Fruit fly (Drosophila melanogaster): Measurements from ENCODE around the gene Culd.

Culd gene

dm6 chr3L:8347346-8347745 lies 8.8 kb downstream of the Culd start (continued):
- no peak for TF ChIP-seq CG34422 (GFP tag; IDR thresholded peaks at IDR 0.05)
- TF ChIP-seq CG10654 (GFP tag; optimal IDR thresholded peaks at IDR 0.05) = no peak
- TF ChIP-seq CG3847 (GFP tag; IDR thresholded peaks at IDR 0.05) = no peak
- no peak for TF ChIP-seq CG31388 (GFP tag; optimal IDR thresholded peaks at IDR 0.05)
- TF ChIP-seq slbo (GFP tag; IDR thresholded peaks at IDR 0.05) = no peak
- no peak for TF ChIP-seq Ptx1 (GFP tag; IDR thresholded peaks at IDR 0.05)
- no peak for TF ChIP-seq dmrt99B (tag; optimal IDR thresholded peaks at IDR 0.05)
- no peak for TF ChIP-seq tx (GFP tag; optimal IDR thresholded peaks at IDR 0.05)
- no peak for TF ChIP-seq CG2129 (GFP tag; IDR thresholded peaks at IDR 0.05; ENCODE audit: partially characterized antibody)
- TF ChIP-seq Rfx (GFP tag; IDR thresholded peaks at IDR 0.05) = peak; percentile 51; the same call in 1 of the 2 replicates
- TF ChIP-seq chinmo (GFP tag; IDR thresholded peaks at IDR 0.05; ENCODE audit: partially characterized antibody) = 0 out of 4 replicates have a peak, but pooled peaks have one; percentile 52
- TF ChIP-seq CG18619 (GFP tag; optimal IDR thresholded peaks at IDR 0.05) = peak; percentile 18
- TF ChIP-seq CG9727 (GFP tag; optimal IDR thresholded peaks at IDR 0.05) = peak; percentile 12
- TF ChIP-seq Nf-YA (GFP tag; IDR thresholded peaks at IDR 0.05) = peak; percentile 54; the same call in 1 of the 2 replicates
- no peak for TF ChIP-seq ham (GFP tag; IDR thresholded peaks at IDR 0.05)
- no peak for TF ChIP-seq Ets65A (GFP tag)
- 0 out of 3 replicates have a peak, but pooled peaks have one; percentile 31 for TF ChIP-seq dysf (GFP tag; IDR thresholded peaks at IDR 0.05)
- TF ChIP-seq CG8765 (GFP tag; IDR thresholded peaks at IDR 0.05) = no peak
- no peak for TF ChIP-seq tgo (GFP tag; IDR thresholded peaks at IDR 0.05)
- no peak for TF ChIP-seq Poxn (GFP tag; IDR thresholded peaks at IDR 0.05)
- no peak for TF ChIP-seq jing (GFP tag; optimal IDR thresholded peaks at IDR 0.05)
- TF ChIP-seq CG7745 (tag; optimal IDR thresholded peaks at IDR 0.05) = no peak
- TF ChIP-seq CG2889 (GFP tag; IDR thresholded peaks at IDR 0.05) = no peak
- no peak for TF ChIP-seq CG5245 (GFP tag; optimal IDR thresholded peaks at IDR 0.05)
- TF ChIP-seq lilli (GFP tag; optimal IDR thresholded peaks at IDR 0.05) = no peak
- no peak for TF ChIP-seq CG18476 (GFP tag; optimal IDR thresholded peaks at IDR 0.05)
- TF ChIP-seq zfh2 (GFP tag; optimal IDR thresholded peaks at IDR 0.05) = no peak
- no peak for TF ChIP-seq hb (GFP tag; IDR thresholded peaks at IDR 0.05; ENCODE audit: partially characterized antibody)
- peak; percentile 81 for TF ChIP-seq Med (GFP tag)
- TF ChIP-seq CG13424 (tag; optimal IDR thresholded peaks at IDR 0.05) = no peak
- TF ChIP-seq TFAM (GFP tag; optimal IDR thresholded peaks at IDR 0.05) = no peak
- no peak for TF ChIP-seq Dfd (GFP tag; optimal IDR thresholded peaks at IDR 0.05)
- TF ChIP-seq CG5180 (GFP tag; optimal IDR thresholded peaks at IDR 0.05) = no peak
- TF ChIP-seq CG4282 (GFP tag; optimal IDR thresholded peaks at IDR 0.05) = no peak
- no peak for TF ChIP-seq gsb-n (tag; optimal IDR thresholded peaks at IDR 0.05)
- TF ChIP-seq esg (GFP tag; conservative IDR thresholded peaks at IDR 0.05) = no peak
- TF ChIP-seq CG8089 (GFP tag; optimal IDR thresholded peaks at IDR 0.05) = no peak
- TF ChIP-seq lov (optimal IDR thresholded peaks at IDR 0.05) = no peak
- 0 out of 3 replicates have a peak, but pooled peaks have one; percentile 44 for TF ChIP-seq lov (GFP tag; IDR thresholded peaks at IDR 0.05)
- TF ChIP-seq CG7372 (GFP tag; IDR thresholded peaks at IDR 0.05) = no peak
- no peak for TF ChIP-seq Hsf (GFP tag; optimal IDR thresholded peaks at IDR 0.05)
- peak; percentile 20 for TF ChIP-seq ac (GFP tag; optimal IDR thresholded peaks at IDR 0.05)
- no peak for TF ChIP-seq CG15073 (GFP tag; optimal IDR thresholded peaks at IDR 0.05)
- no peak for TF ChIP-seq Bdp1 (GFP tag; optimal IDR thresholded peaks at IDR 0.05)
- no peak for TF ChIP-seq H2.0 (GFP tag; IDR thresholded peaks at IDR 0.05)
- TF ChIP-seq dati (GFP tag; IDR thresholded peaks at IDR 0.05) = no peak
- TF ChIP-seq Hr78 (GFP tag; optimal IDR thresholded peaks at IDR 0.05) = no peak
- TF ChIP-seq HmgD (GFP tag; optimal IDR thresholded peaks at IDR 0.05) = no peak
- peak; percentile 49; the same call in 1 of the 3 replicates for TF ChIP-seq so (GFP tag; IDR thresholded peaks at IDR 0.05)
- no peak for TF ChIP-seq Dip2 (GFP tag; IDR thresholded peaks at IDR 0.05)
- no peak for TF ChIP-seq amos (GFP tag; IDR thresholded peaks at IDR 0.05; ENCODE audit: partially characterized antibody)
- no peak for TF ChIP-seq insv (GFP tag; optimal IDR thresholded peaks at IDR 0.05)
- TF ChIP-seq ATbp (GFP tag; optimal IDR thresholded peaks at IDR 0.05) = peak; percentile 86

All from whole organism, embryonic.